Worm (Caenorhabditis elegans) whole organism, early embryonic: ENCODE measurements around the gene Y82E9BR.9.

Source experiments
- B0310.2 ChIP-seq: sonication (generic microtip); optimal IDR thresholded peaks from 2 replicates; lab custom pipeline; 2016; ENCODE audit warnings: mild to moderate bottlenecking, missing genetic modification characterization, missing compliant biosample characterization
- F13C5.2 ChIP-seq: sonication (generic microtip); optimal IDR thresholded peaks from 2 replicates; lab custom pipeline; 2017; ENCODE audit warnings: mild to moderate bottlenecking, missing genetic modification characterization, inconsistent platforms, missing compliant biosample characterization
- ama-1 ChIP-seq: fragments of 150-350 bp; optimal IDR thresholded peaks from 2 replicates; lab custom pipeline; 2014
- ceh-36 ChIP-seq: sonication (generic microtip); optimal IDR thresholded peaks from 2 replicates; lab custom pipeline; 2016; ENCODE audit warnings: missing genetic modification characterization, inconsistent platforms, missing compliant biosample characterization
- hmbx-1 ChIP-seq: sonication (generic microtip); optimal IDR thresholded peaks from 2 replicates; lab custom pipeline; 2016; ENCODE audit warnings: mild to moderate bottlenecking, missing genetic modification characterization, missing compliant biosample characterization
- pes-1 ChIP-seq: fragments of 200-800 bp; sonication (Bioruptor generic); IDR thresholded peaks from 2 replicates; pipeline ENCODE4 v1.3.6; 2022; ENCODE audit warnings: missing genetic modification reagents, missing genetic modification characterization, missing compliant biosample characterization
- sea-1 ChIP-seq: fragments of 200-800 bp; sonication (Bioruptor generic); conservative IDR thresholded peaks from 2 replicates; pipeline ENCODE4 v1.3.6; 2022; ENCODE audit warnings: missing genetic modification characterization, missing compliant biosample characterization
- tbx-11 ChIP-seq: fragments of 200-800 bp; sonication (Bioruptor generic); IDR thresholded peaks from 2 replicates; pipeline ENCODE4 v1.3.6; 2022; ENCODE audit warnings: missing genetic modification characterization, missing compliant biosample characterization

DNA sequence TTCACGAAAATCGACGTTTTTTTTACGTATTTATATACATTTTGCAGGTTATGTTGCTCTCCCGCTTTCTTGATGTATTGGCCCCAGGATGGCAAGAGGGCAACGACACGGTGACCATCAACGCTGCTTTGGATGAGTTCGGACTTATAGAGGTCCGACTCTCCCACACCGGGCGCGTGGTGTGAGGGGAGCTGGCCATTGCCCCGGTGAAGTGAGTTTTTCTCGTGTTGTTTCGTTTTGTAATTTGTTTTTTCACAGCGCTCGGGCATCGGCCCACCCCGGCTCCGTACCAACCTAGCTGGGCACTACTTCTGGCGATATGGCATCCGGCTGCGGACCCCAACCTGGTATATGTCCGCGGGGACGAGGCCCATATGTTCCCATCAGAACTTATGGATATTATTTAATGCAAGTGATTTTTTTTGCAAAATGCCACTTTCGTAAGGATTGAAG, 14.8 kb upstream of the Y82E9BR.9 start, which contains the start of gene Y82E9BR.20:
- no peak for TF ChIP-seq tbx-11 (GFP tag; lab: Robert Waterston, UW)
- no peak for TF ChIP-seq sea-1 (GFP tag; lab: Robert Waterston, UW)
- TF ChIP-seq B0310.2: no peak
- TF ChIP-seq ceh-36 (tag; lab: Kevin White, UChicago): no peak
- TF ChIP-seq ama-1 (lab: Kevin White, UChicago): no peak
- TF ChIP-seq pes-1 (GFP tag; lab: Robert Waterston, UW): no peak
- no peak for TF ChIP-seq F13C5.2 (tag; lab: Kevin White, UChicago)
- TF ChIP-seq hmbx-1 (tag; lab: Kevin White, UChicago): no peak
